Fruit fly (Drosophila melanogaster) whole organism, pupa: ENCODE measurements around the gene Alp5.

Experiments used
- CG10348 ChIP-seq: fragments of 200-800 bp; sonication (Bioruptor generic); IDR thresholded peaks from 2 replicates; pipeline ENCODE4 v1.3.6; 2022; ENCODE audit warnings: missing biosample characterization, missing genetic modification characterization
- CG12605 ChIP-seq: fragments of 200-800 bp; sonication (Bioruptor generic); IDR thresholded peaks from 2 replicates; pipeline ENCODE4 v1.3.6; 2022; ENCODE audit warnings: missing biosample characterization, missing genetic modification characterization
- CG13204 ChIP-seq: fragments of 200-800 bp; sonication (Bioruptor generic); optimal IDR thresholded peaks from 2 replicates; lab custom pipeline; 2018; ENCODE audit warnings: missing biosample characterization, mild to moderate bottlenecking, missing genetic modification characterization, moderate library complexity
- CG14655 ChIP-seq: fragments of 200-800 bp; sonication (Bioruptor generic); optimal IDR thresholded peaks from 3 replicates; lab custom pipeline; 2017; ENCODE audit warnings: mild to moderate bottlenecking, missing biosample characterization, missing genetic modification reagents, missing genetic modification characterization
- CG15710 ChIP-seq: fragments of 200-800 bp; sonication (Bioruptor generic); optimal IDR thresholded peaks from 2 replicates; lab custom pipeline; 2018; ENCODE audit warnings: missing biosample characterization, mild to moderate bottlenecking, missing genetic modification characterization, moderate library complexity
- CG17806 ChIP-seq: fragments of 200-800 bp; sonication (Bioruptor generic); optimal IDR thresholded peaks from 2 replicates; lab custom pipeline; 2018; ENCODE audit warnings: missing biosample characterization, mild to moderate bottlenecking, missing genetic modification characterization, moderate library complexity
- CG32121 ChIP-seq: fragments of 200-800 bp; sonication (Bioruptor generic); IDR thresholded peaks from 2 replicates; pipeline ENCODE4 v1.3.6; 2022; ENCODE audit warnings: missing biosample characterization, missing genetic modification characterization
- CG34367 ChIP-seq: fragments of 200-800 bp; sonication (Bioruptor generic); optimal IDR thresholded peaks from 2 replicates; lab custom pipeline; 2018; ENCODE audit warnings: missing biosample characterization, mild to moderate bottlenecking, missing genetic modification characterization
- CG4496 ChIP-seq: fragments of 200-800 bp; sonication (Bioruptor generic); IDR thresholded peaks from 3 replicates; pipeline ENCODE4 v1.3.6; 2022; ENCODE audit warnings: missing biosample characterization, missing genetic modification characterization
- CG8159 ChIP-seq: fragments of 200-800 bp; sonication (Bioruptor generic); optimal IDR thresholded peaks from 3 replicates; lab custom pipeline; 2018; ENCODE audit warnings: missing biosample characterization, mild to moderate bottlenecking, missing genetic modification characterization, moderate library complexity
- CG8301 ChIP-seq: fragments of 200-800 bp; sonication (Bioruptor generic); optimal IDR thresholded peaks from 2 replicates; lab custom pipeline; 2018; ENCODE audit warnings: missing biosample characterization, mild to moderate bottlenecking, missing genetic modification characterization
- CG9948 ChIP-seq: fragments of 200-800 bp; sonication (Bioruptor generic); optimal IDR thresholded peaks from 2 replicates; lab custom pipeline; 2018; ENCODE audit warnings: missing biosample characterization, mild to moderate bottlenecking, missing genetic modification characterization, moderate library complexity
- D1 ChIP-seq: fragments of 200-800 bp; sonication (Bioruptor generic); optimal IDR thresholded peaks from 2 replicates; lab custom pipeline; 2018; ENCODE audit warnings: missing biosample characterization, mild to moderate bottlenecking, missing genetic modification characterization, moderate library complexity
- EcR ChIP-seq: fragments of 200-800 bp; sonication (Bioruptor generic); optimal IDR thresholded peaks from 3 replicates; lab custom pipeline; 2019; ENCODE audit warnings: missing biosample characterization, missing genetic modification characterization, mild to moderate bottlenecking, moderate library complexity, missing genetic modification reagents
- Ets98B ChIP-seq: fragments of 200-800 bp; sonication (Bioruptor generic); IDR thresholded peaks from 2 replicates; pipeline ENCODE4 v1.3.6; 2022; ENCODE audit warnings: missing biosample characterization, missing genetic modification characterization
- Pif1A ChIP-seq: fragments of 200-800 bp; sonication (Bioruptor generic); optimal IDR thresholded peaks from 3 replicates; lab custom pipeline; 2016; ENCODE audit warnings: missing biosample characterization, missing genetic modification characterization
- Pif1B ChIP-seq: fragments of 200-800 bp; sonication (Bioruptor generic); optimal IDR thresholded peaks from 3 replicates; lab custom pipeline; 2016; ENCODE audit warnings: missing biosample characterization, missing genetic modification characterization
- Snoo ChIP-seq: fragments of 200-800 bp; sonication (Bioruptor generic); optimal IDR thresholded peaks from 3 replicates; lab custom pipeline; 2017; ENCODE audit warnings: missing biosample characterization, mild to moderate bottlenecking, missing genetic modification characterization, inconsistent platforms
- fd96Ca ChIP-seq: fragments of 200-800 bp; sonication (Bioruptor generic); IDR thresholded peaks from 3 replicates; pipeline ENCODE4 v1.3.6; 2022; ENCODE audit warnings: missing biosample characterization, missing genetic modification characterization
- gl ChIP-seq: fragments of 200-800 bp; sonication (Bioruptor generic); optimal IDR thresholded peaks from 2 replicates; lab custom pipeline; 2018; ENCODE audit warnings: missing biosample characterization, mild to moderate bottlenecking, missing genetic modification characterization
- rn ChIP-seq: fragments of 200-800 bp; sonication (Bioruptor generic); IDR thresholded peaks from 2 replicates; pipeline ENCODE4 v1.3.6; 2022; ENCODE audit warnings: missing biosample characterization, missing genetic modification characterization

The Alp5 gene

DNA sequence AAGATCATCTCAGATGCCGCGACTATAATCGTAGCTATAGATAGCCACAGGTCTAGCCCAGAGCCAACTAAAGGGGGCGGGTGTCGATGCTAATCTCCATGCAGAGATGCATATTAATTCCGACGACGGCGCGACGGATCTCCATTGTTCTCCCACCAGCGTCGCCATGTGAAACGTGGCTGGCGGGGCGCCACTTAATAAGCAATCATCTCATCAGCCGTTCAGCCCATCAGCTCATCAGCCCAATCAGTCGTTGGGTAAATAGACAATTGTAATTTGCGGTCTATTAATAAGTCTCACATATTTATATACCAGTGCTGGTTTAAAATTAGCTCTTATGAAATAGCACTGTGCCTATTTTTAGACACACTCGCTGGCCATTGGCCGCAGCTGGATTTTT, 18.7 kb upstream of the Alp5 start:
- TF ChIP-seq CG14655 (no peak), Snoo (tag; lab: Kevin White, UChicago) (no peak), EcR (no peak), CG8159 (no peak), CG9948 (no peak)
- TF ChIP-seq, all 21 proteins: peak for 0

dm6 chr3R:21023902-21024541, 17.2 kb upstream of the Alp5 start, which contains the start of gene peg:
Gene peg, minus strand, starts transcription at chr3R:21024163.
- peak; percentile 74 for TF ChIP-seq CG12605 (GFP tag; lab: Robert Waterston, UW)
- TF ChIP-seq CG17806, result no peak
- peak; percentile 49 for TF ChIP-seq Pif1A (GFP tag; lab: Kevin White, UChicago)
- TF ChIP-seq CG8301, result no peak
- TF ChIP-seq fd96Ca, result peak; percentile 62; the same call in 1 of the 3 replicates
- peak; percentile 31 for TF ChIP-seq CG14655
- peak; percentile 23; the same call in 1 of the 2 replicates for TF ChIP-seq Ets98B
- peak; percentile 59 for TF ChIP-seq Pif1B (GFP tag; lab: Kevin White, UChicago)
- peak; percentile 29 for TF ChIP-seq CG15710 (tag; lab: Kevin White, UChicago)
- peak; percentile 23 for TF ChIP-seq CG8159
- no peak for TF ChIP-seq CG10348 (GFP tag; lab: Robert Waterston, UW)
- TF ChIP-seq CG34367, result no peak
- peak; percentile 73; the same call in 2 of the 3 replicates for TF ChIP-seq CG4496 (GFP tag; lab: Robert Waterston, UW)
- no peak for TF ChIP-seq Snoo (tag; lab: Kevin White, UChicago)
- TF ChIP-seq CG9948, result no peak
- peak; percentile 24; the same call in 1 of the 2 replicates for TF ChIP-seq CG32121
- TF ChIP-seq, all 21 proteins: peak for 10

DNA sequence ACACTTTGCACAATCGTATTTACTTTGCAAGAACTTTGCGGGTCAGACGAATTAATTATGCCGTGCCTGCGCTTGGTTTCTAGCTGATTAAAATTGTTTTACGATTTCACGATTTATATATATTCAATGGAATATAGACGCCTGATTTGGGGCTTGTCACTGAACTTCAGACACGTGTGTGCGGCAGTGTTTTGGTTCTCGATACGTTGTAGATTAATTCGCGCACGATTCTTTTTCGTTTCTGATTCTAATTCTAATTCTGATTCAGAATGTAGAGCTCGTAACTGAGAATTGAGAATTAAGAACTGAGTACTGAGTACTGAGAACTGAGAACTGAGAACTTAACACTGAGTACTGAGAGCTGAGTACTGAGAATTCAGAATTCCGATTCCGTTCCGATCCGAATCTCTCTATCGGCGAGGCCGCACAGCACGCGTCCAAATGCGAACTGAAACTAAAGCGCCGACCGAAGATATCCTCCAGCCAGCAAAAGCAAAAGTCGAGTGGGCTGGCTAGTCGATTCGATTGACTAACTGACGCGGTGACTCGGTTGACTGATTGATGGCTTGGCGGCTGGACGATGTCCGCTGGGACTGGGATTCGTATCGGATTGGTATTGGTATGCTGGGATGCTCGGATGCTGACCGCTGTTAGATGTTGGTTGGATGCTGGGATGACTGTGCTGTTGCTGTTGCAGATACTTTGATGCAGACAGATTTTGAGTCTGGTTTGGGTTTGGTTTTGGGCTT, 16.2 kb upstream of the Alp5 start:
- no peak for TF ChIP-seq rn
- no peak for TF ChIP-seq CG10348 (GFP tag; lab: Robert Waterston, UW)
- no peak for TF ChIP-seq fd96Ca
- TF ChIP-seq CG13204 (GFP tag; lab: Kevin White, UChicago), result no peak
- no peak for TF ChIP-seq Pif1A (GFP tag; lab: Kevin White, UChicago)
- TF ChIP-seq, all 21 proteins: peak for 0

- no peak for TF ChIP-seq CG34367
- TF ChIP-seq D1 (tag; lab: Kevin White, UChicago), result no peak
- no peak for TF ChIP-seq fd96Ca
- TF ChIP-seq CG8301, result no peak
- no peak for TF ChIP-seq Snoo (tag; lab: Kevin White, UChicago)
- no peak for TF ChIP-seq Ets98B
- TF ChIP-seq CG32121, result no peak
- TF ChIP-seq Pif1A (GFP tag; lab: Kevin White, UChicago), result no peak
Observed at dm6 chr3R:21019073-21019472, 12.3 kb upstream of the Alp5 start.

dm6 chr3R:21017464-21018080, 10.8 kb upstream of the Alp5 start, which contains the start of gene Rlip:
Gene Rlip, plus strand, starts transcription at chr3R:21017684.
- TF ChIP-seq Pif1A (GFP tag; lab: Kevin White, UChicago) (no peak), CG15710 (tag; lab: Kevin White, UChicago) (no peak), EcR (no peak), CG8159 (peak; percentile 50), gl (tag; lab: Kevin White, UChicago) (peak; percentile 37), Pif1B (GFP tag; lab: Kevin White, UChicago) (peak; percentile 50), D1 (tag; lab: Kevin White, UChicago) (peak; percentile 42), CG8301 (peak; percentile 41), CG4496 (GFP tag; lab: Robert Waterston, UW) (peak; percentile 89), CG14655 (peak; percentile 63), CG34367 (no peak), rn (peak; percentile 74), Ets98B (peak; percentile 78; the same call in 1 of the 2 replicates), CG32121 (0 out of 2 replicates have a peak, but pooled peaks have one; percentile 32), fd96Ca (peak; percentile 84), CG17806 (no peak), CG12605 (GFP tag; lab: Robert Waterston, UW) (no peak), CG13204 (GFP tag; lab: Kevin White, UChicago) (no peak)

dm6 chr3R:21015636-21016035, 8.8 kb upstream of the Alp5 start, which contains the start of gene CG5697:
Gene CG5697, plus strand, starts transcription at chr3R:21015949.
- TF ChIP-seq rn (no peak), Ets98B (no peak), Pif1A (GFP tag; lab: Kevin White, UChicago) (peak; percentile 1), CG4496 (GFP tag; lab: Robert Waterston, UW) (no peak), fd96Ca (no peak), CG15710 (tag; lab: Kevin White, UChicago) (no peak)
- TF ChIP-seq, all 21 proteins: peak for 1
